Fruit fly (Drosophila melanogaster) whole organism, embryonic: ENCODE measurements around the gene CG46441.

Source experiments
- Asciz ChIP-seq: fragments of 200-800 bp; sonication (Bioruptor generic); optimal IDR thresholded peaks from 2 replicates; lab custom pipeline; 2017; ENCODE audit warnings: missing biosample characterization, mild to moderate bottlenecking, missing genetic modification characterization, missing genetic modification reagents
- Atf6 ChIP-seq: fragments of 200-800 bp; sonication (Bioruptor generic); IDR thresholded peaks from 2 replicates; pipeline ENCODE4 v1.3.6; 2022; ENCODE audit warnings: missing biosample characterization, missing genetic modification characterization
- CG11085 ChIP-seq: fragments of 200-800 bp; sonication (Bioruptor generic); IDR thresholded peaks from 2 replicates; pipeline ENCODE4 v1.3.6; 2022; ENCODE audit warnings: missing biosample characterization, missing genetic modification characterization
- CG11456 ChIP-seq: fragments of 200-800 bp; sonication (Bioruptor generic); IDR thresholded peaks from 3 replicates; pipeline ENCODE4 v1.3.6; 2022; ENCODE audit warnings: missing biosample characterization, missing genetic modification characterization
- CG15011 ChIP-seq: fragments of 200-800 bp; sonication (Bioruptor generic); optimal IDR thresholded peaks from 3 replicates; lab custom pipeline; 2018; ENCODE audit warnings: missing biosample characterization, mild to moderate bottlenecking, missing genetic modification characterization
- CG15601 ChIP-seq: fragments of 200-800 bp; sonication (Bioruptor generic); optimal IDR thresholded peaks from 3 replicates; lab custom pipeline; 2019; ENCODE audit warnings: missing biosample characterization, mild to moderate bottlenecking, missing genetic modification characterization, moderate library complexity
- CG16813 ChIP-seq: fragments of 200-800 bp; sonication (Bioruptor generic); IDR thresholded peaks from 3 replicates; pipeline ENCODE4 v1.3.6; 2022; ENCODE audit warnings: missing biosample characterization, missing genetic modification characterization; ENCODE audit not compliant: partially characterized antibody
- CG16863 ChIP-seq: fragments of 200-800 bp; sonication (Bioruptor generic); optimal IDR thresholded peaks from 3 replicates; lab custom pipeline; 2016; ENCODE audit warnings: missing biosample characterization, missing genetic modification characterization
- CG17361 ChIP-seq: fragments of 200-800 bp; sonication (Bioruptor generic); IDR thresholded peaks from 3 replicates; pipeline ENCODE4 v1.3.6; 2022; ENCODE audit warnings: missing biosample characterization, missing genetic modification characterization
- CG17829 ChIP-seq: fragments of 200-800 bp; optimal IDR thresholded peaks from 2 replicates; lab custom pipeline; 2019; ENCODE audit warnings: missing biosample characterization, mild to moderate bottlenecking, missing genetic modification characterization, moderate library complexity
- CG18619 ChIP-seq: fragments of 200-800 bp; sonication (Bioruptor generic); optimal IDR thresholded peaks from 3 replicates; lab custom pipeline; 2017; ENCODE audit warnings: missing biosample characterization, mild to moderate bottlenecking, missing genetic modification characterization
- CG2120 ChIP-seq: fragments of 200-800 bp; sonication (Bioruptor generic); optimal IDR thresholded peaks from 3 replicates; lab custom pipeline; 2016; ENCODE audit warnings: missing biosample characterization, missing genetic modification characterization
- CG2712 ChIP-seq: fragments of 200-800 bp; optimal IDR thresholded peaks from 3 replicates; lab custom pipeline; 2019; ENCODE audit warnings: missing biosample characterization, mild to moderate bottlenecking, missing genetic modification characterization, moderate library complexity
- CG30403 ChIP-seq: fragments of 200-800 bp; sonication (Bioruptor generic); optimal IDR thresholded peaks from 3 replicates; lab custom pipeline; 2016; ENCODE audit warnings: missing biosample characterization, missing genetic modification characterization
- CG3065 ChIP-seq: fragments of 200-800 bp; sonication (Bioruptor generic); optimal IDR thresholded peaks from 2 replicates; lab custom pipeline; 2016; ENCODE audit warnings: missing biosample characterization, missing genetic modification characterization
- CG31441 ChIP-seq: fragments of 200-800 bp; sonication (Bioruptor generic); IDR thresholded peaks from 2 replicates; pipeline ENCODE4 v1.3.6; 2022; ENCODE audit warnings: missing biosample characterization, missing genetic modification characterization
- CG3163 ChIP-seq: fragments of 200-800 bp; sonication (Bioruptor generic); optimal IDR thresholded peaks from 3 replicates; lab custom pipeline; 2016; ENCODE audit warnings: missing biosample characterization, missing genetic modification characterization
- CG33213 ChIP-seq: fragments of 200-800 bp; sonication (Bioruptor generic); optimal IDR thresholded peaks from 3 replicates; lab custom pipeline; 2016; ENCODE audit warnings: missing biosample characterization, missing genetic modification characterization
- CG34422 ChIP-seq: fragments of 200-800 bp; sonication (Bioruptor generic); IDR thresholded peaks from 3 replicates; pipeline ENCODE4 v1.3.6; 2022; ENCODE audit warnings: missing biosample characterization, missing genetic modification characterization
- CG42726 ChIP-seq: fragments of 200-800 bp; sonication (Bioruptor generic); IDR thresholded peaks from 2 replicates; pipeline ENCODE4 v1.3.6; 2022; ENCODE audit warnings: missing biosample characterization, missing genetic modification characterization; ENCODE audit not compliant: partially characterized antibody
- CG6272 ChIP-seq: fragments of 200-800 bp; sonication (Bioruptor generic); IDR thresholded peaks from 2 replicates; pipeline ENCODE4 v1.3.6; 2022; ENCODE audit warnings: missing biosample characterization, missing genetic modification characterization
- CG6654 ChIP-seq: fragments of 200-800 bp; sonication (Bioruptor generic); optimal IDR thresholded peaks from 2 replicates; lab custom pipeline; 2017; ENCODE audit warnings: missing biosample characterization, mild to moderate bottlenecking, missing genetic modification characterization
- CG7372 ChIP-seq: fragments of 200-800 bp; sonication (Bioruptor generic); IDR thresholded peaks from 2 replicates; pipeline ENCODE4 v1.3.6; 2022; ENCODE audit warnings: missing biosample characterization, missing genetic modification characterization
- CG7839 ChIP-seq: fragments of 200-800 bp; sonication (Bioruptor generic); optimal IDR thresholded peaks from 3 replicates; lab custom pipeline; 2018; ENCODE audit warnings: missing biosample characterization, mild to moderate bottlenecking, missing genetic modification characterization, moderate library complexity
- CTCF ChIP-seq: fragments of 200-800 bp; sonication (Bioruptor generic); optimal IDR thresholded peaks from 2 replicates; lab custom pipeline; 2017; ENCODE audit warnings: missing biosample characterization, mild to moderate bottlenecking, missing genetic modification characterization, moderate library complexity
- H15 ChIP-seq: fragments of 200-800 bp; sonication (Bioruptor generic); IDR thresholded peaks from 3 replicates; pipeline ENCODE4 v1.3.6; 2022; ENCODE audit warnings: missing biosample characterization, missing genetic modification characterization
- NK7.1 ChIP-seq: fragments of 200-800 bp; sonication (Bioruptor generic); optimal IDR thresholded peaks from 3 replicates; lab custom pipeline; 2016; ENCODE audit warnings: missing biosample characterization, missing genetic modification characterization
- Nf-YB ChIP-seq: fragments of 200-800 bp; sonication (Bioruptor generic); optimal IDR thresholded peaks from 3 replicates; lab custom pipeline; 2019; ENCODE audit warnings: missing biosample characterization, mild to moderate bottlenecking, missing genetic modification characterization, moderate library complexity
- Scr ChIP-seq: fragments of 200-800 bp; sonication (Bioruptor generic); IDR thresholded peaks from 2 replicates; pipeline ENCODE4 v1.3.6; 2022; ENCODE audit warnings: missing biosample characterization, missing genetic modification characterization; ENCODE audit not compliant: partially characterized antibody
- ash1 ChIP-seq: fragments of 200-800 bp; sonication (Bioruptor generic); optimal IDR thresholded peaks from 2 replicates; lab custom pipeline; 2018; ENCODE audit warnings: missing biosample characterization, mild to moderate bottlenecking, missing genetic modification characterization
- bowl ChIP-seq: fragments of 200-800 bp; sonication (Bioruptor generic); IDR thresholded peaks from 2 replicates; pipeline ENCODE4 v1.3.6; 2022; ENCODE audit warnings: missing biosample characterization, missing genetic modification characterization
- br ChIP-seq: fragments of >200 bp; optimal IDR thresholded peaks from 2 replicates; lab custom pipeline; 2017
- danr ChIP-seq: fragments of 200-800 bp; sonication (Bioruptor generic); IDR thresholded peaks from 2 replicates; pipeline ENCODE4 v1.3.6; 2022; ENCODE audit warnings: missing biosample characterization, missing genetic modification characterization
- dati ChIP-seq: fragments of 200-800 bp; sonication (Bioruptor generic); IDR thresholded peaks from 2 replicates; pipeline ENCODE4 v1.3.6; 2022; ENCODE audit warnings: missing biosample characterization, missing genetic modification characterization
- gro ChIP-seq: fragments of 200-800 bp; sonication (Bioruptor generic); optimal IDR thresholded peaks from 2 replicates; lab custom pipeline; 2016; ENCODE audit warnings: missing biosample characterization, missing genetic modification characterization
- gt ChIP-seq: fragments of 200-800 bp; sonication (Bioruptor generic); IDR thresholded peaks from 2 replicates; pipeline ENCODE4 v1.3.6; 2022; ENCODE audit warnings: missing biosample characterization, missing genetic modification characterization
- h ChIP-seq: fragments of >200 bp; optimal IDR thresholded peaks from 2 replicates; lab custom pipeline; 2017
- jing ChIP-seq: fragments of 200-800 bp; sonication (Bioruptor generic); optimal IDR thresholded peaks from 2 replicates; lab custom pipeline; 2018; ENCODE audit warnings: missing biosample characterization, mild to moderate bottlenecking, missing genetic modification characterization
- lmd ChIP-seq: fragments of 200-800 bp; sonication (Bioruptor generic); IDR thresholded peaks from 2 replicates; pipeline ENCODE4 v1.3.6; 2022; ENCODE audit warnings: missing biosample characterization, missing genetic modification characterization
- nerfin-2 ChIP-seq: fragments of 200-800 bp; sonication (Bioruptor generic); IDR thresholded peaks from 2 replicates; pipeline ENCODE4 v1.3.6; 2022; ENCODE audit warnings: missing biosample characterization, missing genetic modification characterization; ENCODE audit not compliant: partially characterized antibody
- odd ChIP-seq: fragments of 200-800 bp; sonication (Bioruptor generic); optimal IDR thresholded peaks from 2 replicates; lab custom pipeline; 2017; ENCODE audit warnings: missing biosample characterization, mild to moderate bottlenecking, missing genetic modification characterization
- run ChIP-seq: fragments of 200-800 bp; sonication (Bioruptor generic); optimal IDR thresholded peaks from 3 replicates; lab custom pipeline; 2018; ENCODE audit warnings: missing biosample characterization, mild to moderate bottlenecking, missing genetic modification characterization
- shn ChIP-seq: fragments of 200-800 bp; sonication (Bioruptor generic); optimal IDR thresholded peaks from 3 replicates; lab custom pipeline; 2016; ENCODE audit warnings: missing biosample characterization, missing genetic modification characterization
- sima ChIP-seq: fragments of 200-800 bp; sonication (Bioruptor generic); optimal IDR thresholded peaks from 2 replicates; lab custom pipeline; 2016; ENCODE audit warnings: missing biosample characterization, missing genetic modification characterization
- slbo ChIP-seq: fragments of 200-800 bp; sonication (Bioruptor generic); IDR thresholded peaks from 2 replicates; pipeline ENCODE4 v1.3.6; 2022; ENCODE audit warnings: missing biosample characterization, missing genetic modification characterization
- sqz ChIP-seq: fragments of 200-800 bp; sonication (Bioruptor generic); optimal IDR thresholded peaks from 3 replicates; lab custom pipeline; 2018; ENCODE audit warnings: missing biosample characterization, mild to moderate bottlenecking, missing genetic modification characterization
- tna ChIP-seq: fragments of 200-800 bp; sonication (Bioruptor generic); IDR thresholded peaks from 2 replicates; pipeline ENCODE4 v1.3.6; 2022; ENCODE audit warnings: missing biosample characterization, missing genetic modification characterization; ENCODE audit not compliant: partially characterized antibody
- tup ChIP-seq: fragments of 200-800 bp; sonication (Bioruptor generic); optimal IDR thresholded peaks from 2 replicates; lab custom pipeline; 2016; ENCODE audit warnings: missing biosample characterization, mild to moderate bottlenecking, missing genetic modification characterization, moderate library complexity
- vvl ChIP-seq: fragments of 200-800 bp; sonication (Bioruptor generic); IDR thresholded peaks from 2 replicates; pipeline ENCODE4 v1.3.6; 2022; ENCODE audit warnings: missing biosample characterization, missing genetic modification characterization

CG46441 gene

dm6 chr3R:20549855-20550603 lies 48.2 kb upstream of the CG46441 start (continued):
- TF ChIP-seq CG11085 (GFP tag; lab: Robert Waterston, UW) (peak; percentile 66), nerfin-2 (GFP tag; lab: Robert Waterston, UW) (no peak), CG2120 (GFP tag; lab: Kevin White, UChicago) (peak; percentile 83), slbo (peak; percentile 83), lmd (GFP tag; lab: Robert Waterston, UW) (peak; percentile 89), CG30403 (GFP tag; lab: Kevin White, UChicago) (peak; percentile 81), gt (GFP tag; lab: Robert Waterston, UW) (peak; percentile 40; the same call in 1 of the 2 replicates), tna (GFP tag; lab: Robert Waterston, UW) (no peak), CG15601 (tag; lab: Kevin White, UChicago) (peak; percentile 78), CG17829 (tag; lab: Kevin White, UChicago) (peak; percentile 92), danr (GFP tag; lab: Robert Waterston, UW) (peak; percentile 79), vvl (peak; percentile 90), CG18619 (GFP tag; lab: Kevin White, UChicago) (peak; percentile 86), CTCF (GFP tag; lab: Kevin White, UChicago) (no peak), tup (peak; percentile 70), CG11456 (GFP tag; lab: Robert Waterston, UW) (peak; percentile 78; the same call in 2 of the 3 replicates), CG33213 (no peak), Asciz (GFP tag; lab: Kevin White, UChicago) (peak; percentile 75), Scr (GFP tag; lab: Robert Waterston, UW) (no peak), CG17361 (GFP tag; lab: Robert Waterston, UW) (peak; percentile 85), jing (GFP tag; lab: Kevin White, UChicago) (peak; percentile 74), shn (GFP tag; lab: Kevin White, UChicago) (peak; percentile 21), CG7839 (tag; lab: Kevin White, UChicago) (peak; percentile 90), H15 (GFP tag; lab: Robert Waterston, UW) (peak; percentile 74; the same call in 2 of the 3 replicates), sima (GFP tag; lab: Kevin White, UChicago) (no peak), CG16813 (GFP tag; lab: Robert Waterston, UW) (no peak), NK7.1 (no peak), CG16863 (GFP tag; lab: Kevin White, UChicago) (peak; percentile 54), bowl (GFP tag; lab: Robert Waterston, UW) (0 out of 2 replicates have a peak, but pooled peaks have one; percentile 42), Atf6 (GFP tag; lab: Robert Waterston, UW) (peak; percentile 87), CG42726 (GFP tag; lab: Robert Waterston, UW) (0 out of 2 replicates have a peak, but pooled peaks have one; percentile 27), CG2712 (tag; lab: Kevin White, UChicago) (peak; percentile 93), CG6654 (peak; percentile 78), CG7372 (GFP tag; lab: Robert Waterston, UW) (peak; percentile 77), br (no peak), run (peak; percentile 41), CG34422 (GFP tag; lab: Robert Waterston, UW) (peak; percentile 69), dati (GFP tag; lab: Robert Waterston, UW) (peak; percentile 62; the same call in 1 of the 2 replicates), CG3065 (GFP tag; lab: Kevin White, UChicago) (peak; percentile 56), CG15011 (GFP tag; lab: Kevin White, UChicago) (peak; percentile 62), h (lab: Kevin White, UChicago) (no peak), Nf-YB (peak; percentile 54), odd (GFP tag; lab: Kevin White, UChicago) (peak; percentile 81), sqz (GFP tag; lab: Kevin White, UChicago) (peak; percentile 69), CG3163 (GFP tag; lab: Kevin White, UChicago) (no peak), ash1 (GFP tag; lab: Kevin White, UChicago) (no peak), CG6272 (GFP tag; lab: Robert Waterston, UW) (peak; percentile 73), gro (GFP tag; lab: Kevin White, UChicago) (peak; percentile 24), CG31441 (GFP tag; lab: Robert Waterston, UW) (peak; percentile 86)
